Fruit fly (Drosophila melanogaster): Measurements from ENCODE around the gene CG12716.
A peak's percentile ranks its signal among the peaks of the same experiment; 100 is the strongest.

CG12716 gene

DNA sequence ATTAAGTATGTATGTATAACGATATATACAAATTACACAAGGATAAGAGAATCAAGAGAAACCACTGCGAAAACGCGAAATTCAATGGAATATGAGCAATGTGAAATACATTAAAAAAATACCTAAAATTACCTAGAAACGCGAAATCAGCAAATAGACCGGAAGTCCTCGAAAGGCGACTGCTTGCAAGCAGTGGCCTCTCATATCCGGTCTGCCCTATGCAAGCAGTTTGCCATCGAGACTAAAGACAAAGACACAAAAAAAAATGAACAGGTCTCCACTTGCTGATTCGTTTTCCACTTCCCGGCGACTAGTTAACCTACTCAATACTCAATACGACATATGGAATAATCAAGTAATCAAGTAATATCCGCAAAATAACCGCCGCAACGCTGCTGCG is 28.4 kb downstream of the CG12716 start (continued):
- no peak for TF ChIP-seq hth (optimal IDR thresholded peaks at IDR 0.05)
- no peak for TF ChIP-seq CG14050 (GFP tag; IDR thresholded peaks at IDR 0.05)
- TF ChIP-seq HHEX (GFP tag; optimal IDR thresholded peaks at IDR 0.05), result peak; percentile 49
- no peak for TF ChIP-seq ash1 (GFP tag; optimal IDR thresholded peaks at IDR 0.05)
- no peak for TF ChIP-seq lmd (GFP tag; IDR thresholded peaks at IDR 0.05)
- TF ChIP-seq ken (GFP tag; IDR thresholded peaks at IDR 0.05), result no peak
- no peak for TF ChIP-seq CG18011 (GFP tag; optimal IDR thresholded peaks at IDR 0.05)
- TF ChIP-seq E2f2 (GFP tag; IDR thresholded peaks at IDR 0.05), result no peak
- no peak for TF ChIP-seq CG15011 (GFP tag; optimal IDR thresholded peaks at IDR 0.05)
- TF ChIP-seq CG10431 (GFP tag; optimal IDR thresholded peaks at IDR 0.05), result peak; percentile 65
- TF ChIP-seq wek (GFP tag; optimal IDR thresholded peaks at IDR 0.05), result no peak
- TF ChIP-seq CG2129 (GFP tag; IDR thresholded peaks at IDR 0.05; ENCODE audit: partially characterized antibody), result no peak
- TF ChIP-seq Blimp-1 (GFP tag; optimal IDR thresholded peaks at IDR 0.05), result no peak
- no peak for TF ChIP-seq row (GFP tag; IDR thresholded peaks at IDR 0.05)
- TF ChIP-seq Poxn (GFP tag; IDR thresholded peaks at IDR 0.05), result no peak
- no peak for TF ChIP-seq Dip2 (GFP tag; IDR thresholded peaks at IDR 0.05)
- TF ChIP-seq CG18599 (GFP tag; optimal IDR thresholded peaks at IDR 0.05), result peak; percentile 33
- no peak for TF ChIP-seq pho (GFP tag; optimal IDR thresholded peaks at IDR 0.05)
- TF ChIP-seq Atf6 (GFP tag; IDR thresholded peaks at IDR 0.05), result no peak
- TF ChIP-seq CG6683 (GFP tag; optimal IDR thresholded peaks at IDR 0.05), result no peak
- no peak for TF ChIP-seq CG15479 (GFP tag; optimal IDR thresholded peaks at IDR 0.05)
- no peak for TF ChIP-seq CG5180 (GFP tag; optimal IDR thresholded peaks at IDR 0.05)
- TF ChIP-seq fd96Cb (tag; optimal IDR thresholded peaks at IDR 0.05), result no peak
- no peak for TF ChIP-seq pan (optimal IDR thresholded peaks at IDR 0.05)
- no peak for TF ChIP-seq pan (GFP tag; optimal IDR thresholded peaks at IDR 0.05 in 1 of 2, IDR thresholded peaks at IDR 0.05 in 1 of 2)
- peak; percentile 46 for TF ChIP-seq Asciz (GFP tag; optimal IDR thresholded peaks at IDR 0.05)
- TF ChIP-seq CG12155 (GFP tag; optimal IDR thresholded peaks at IDR 0.05), result no peak
- TF ChIP-seq kni (GFP tag; optimal IDR thresholded peaks at IDR 0.05), result peak; percentile 26
- TF ChIP-seq C15 (GFP tag; IDR thresholded peaks at IDR 0.05), result no peak
- TF ChIP-seq sisA (GFP tag; IDR thresholded peaks at IDR 0.05), result no peak
- TF ChIP-seq fu2 (GFP tag; optimal IDR thresholded peaks at IDR 0.05), result no peak
- no peak for TF ChIP-seq salm (tag; optimal IDR thresholded peaks at IDR 0.05)
- peak; percentile 58 for TF ChIP-seq lab (GFP tag; optimal IDR thresholded peaks at IDR 0.05)
- no peak for TF ChIP-seq Sry-δ (GFP tag; optimal IDR thresholded peaks at IDR 0.05)
- no peak for TF ChIP-seq TFAM (GFP tag; optimal IDR thresholded peaks at IDR 0.05)
- TF ChIP-seq CG6765 (GFP tag; optimal IDR thresholded peaks at IDR 0.05), result no peak
- no peak for TF ChIP-seq B-H2 (GFP tag; optimal IDR thresholded peaks at IDR 0.05)
- no peak for TF ChIP-seq seq (GFP tag; IDR thresholded peaks at IDR 0.05)
- TF ChIP-seq CG17612 (GFP tag; IDR thresholded peaks at IDR 0.05), result no peak
- TF ChIP-seq CG9727 (GFP tag; optimal IDR thresholded peaks at IDR 0.05), result no peak
- TF ChIP-seq Scr (GFP tag; IDR thresholded peaks at IDR 0.05; ENCODE audit: partially characterized antibody), result no peak
- no peak for TF ChIP-seq Drgx (GFP tag; IDR thresholded peaks at IDR 0.05)
- no peak for TF ChIP-seq CoRest (tag; optimal IDR thresholded peaks at IDR 0.05)
- TF ChIP-seq CG8944 (GFP tag; optimal IDR thresholded peaks at IDR 0.05), result no peak
- no peak for TF ChIP-seq CG13624 (GFP tag; optimal IDR thresholded peaks at IDR 0.05)
- TF ChIP-seq pita (GFP tag; optimal IDR thresholded peaks at IDR 0.05), result no peak
- peak; percentile 17 for TF ChIP-seq CG30431 (GFP tag; optimal IDR thresholded peaks at IDR 0.05)
- no peak for TF ChIP-seq CG3407 (GFP tag; optimal IDR thresholded peaks at IDR 0.05)
- TF ChIP-seq CG17829 (tag; optimal IDR thresholded peaks at IDR 0.05), result no peak
- no peak for TF ChIP-seq twi (tag; optimal IDR thresholded peaks at IDR 0.05)
- TF ChIP-seq CG11695 (GFP tag; IDR thresholded peaks at IDR 0.05), result no peak
- no peak for TF ChIP-seq grau (tag; optimal IDR thresholded peaks at IDR 0.05)
